ENCODE assay signal across 1 fruit fly cellular context in the genomic region with DNA sequence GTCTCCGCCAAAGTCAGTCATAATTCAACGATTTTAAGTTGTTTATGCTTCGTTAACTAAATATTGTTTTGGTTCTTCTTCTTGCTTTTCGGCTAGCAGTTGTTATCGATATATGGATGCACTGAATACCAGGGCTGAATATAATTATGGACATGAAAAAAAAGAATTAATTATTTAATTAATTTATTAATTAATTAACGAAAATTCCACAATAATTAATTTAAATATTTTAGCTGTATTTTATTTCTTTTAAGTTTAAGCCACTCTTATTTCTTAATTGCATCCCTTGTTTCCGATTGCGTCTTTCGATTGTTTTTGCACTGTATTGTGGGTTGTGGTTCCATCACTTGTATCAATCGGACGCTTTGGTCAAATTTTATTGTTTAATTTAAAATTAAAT.
A peak's percentile ranks its signal among the peaks of the same experiment; 100 is the strongest.
TF ChIP-seq lines count a peak whose summit lies in the region.

A gene (minus strand): TSS at position 112 of the 400 bp plus-strand sequence.
A gene (plus strand): TSS at position 326 of the 400 bp plus-strand sequence.

TF ChIP-seq in whole organism, embryonic, 481 proteins besides CTCF, POLR2A, EP300 and RAD21 (continued from another document):
- peak; percentile 38; the same call in 2 of the 3 replicates for TF ChIP-seq CG14050 (GFP tag; IDR thresholded peaks at IDR 0.05; lab: Robert Waterston, UW)
- peak; percentile 86 for TF ChIP-seq Meics (GFP tag; optimal IDR thresholded peaks at IDR 0.05; lab: Kevin White, UChicago)
- TF ChIP-seq CG11085 (GFP tag; IDR thresholded peaks at IDR 0.05; lab: Robert Waterston, UW) = peak; percentile 89
- no peak for TF ChIP-seq Hr78 (GFP tag; optimal IDR thresholded peaks at IDR 0.05; lab: Kevin White, UChicago)
- TF ChIP-seq Usf (GFP tag; optimal IDR thresholded peaks at IDR 0.05; lab: Kevin White, UChicago) = no peak
- TF ChIP-seq BtbVII (GFP tag; optimal IDR thresholded peaks at IDR 0.05; lab: Kevin White, UChicago) = peak; percentile 71
- no peak for TF ChIP-seq CG11398 (GFP tag; optimal IDR thresholded peaks at IDR 0.05; lab: Kevin White, UChicago)
- peak; percentile 89 for TF ChIP-seq lilli (GFP tag; optimal IDR thresholded peaks at IDR 0.05; lab: Kevin White, UChicago)
- TF ChIP-seq CG12299 (tag; optimal IDR thresholded peaks at IDR 0.05; lab: Kevin White, UChicago) = peak; percentile 35
- peak; percentile 24 to 44 for TF ChIP-seq chif (GFP tag; optimal IDR thresholded peaks at IDR 0.05; lab: Kevin White, UChicago)
- no peak for TF ChIP-seq CG8944 (GFP tag; optimal IDR thresholded peaks at IDR 0.05; lab: Kevin White, UChicago)
- TF ChIP-seq Fer2 (tag; optimal IDR thresholded peaks at IDR 0.05; lab: Kevin White, UChicago) = peak; percentile 90
- peak; percentile 87 for TF ChIP-seq CG8924 (tag; optimal IDR thresholded peaks at IDR 0.05; lab: Kevin White, UChicago)
- TF ChIP-seq CG10431 (GFP tag; optimal IDR thresholded peaks at IDR 0.05; lab: Kevin White, UChicago) = no peak
- peak; percentile 55; the same call in 1 of the 2 replicates for TF ChIP-seq seq (GFP tag; IDR thresholded peaks at IDR 0.05; lab: Robert Waterston, UW)
- peak; percentile 48; the same call in 1 of the 3 replicates for TF ChIP-seq mld (GFP tag; IDR thresholded peaks at IDR 0.05; lab: Robert Waterston, UW; ENCODE audit: partially characterized antibody)
- no peak for TF ChIP-seq CG6854 (GFP tag; optimal IDR thresholded peaks at IDR 0.05; lab: Kevin White, UChicago)
- TF ChIP-seq inv (GFP tag; IDR thresholded peaks at IDR 0.05; lab: Robert Waterston, UW; ENCODE audit: partially characterized antibody) = peak; percentile 61; the same call in 1 of the 2 replicates
- peak; percentile 30 for TF ChIP-seq CG9797 (GFP tag; optimal IDR thresholded peaks at IDR 0.05; lab: Kevin White, UChicago)
- no peak for TF ChIP-seq jing (GFP tag; optimal IDR thresholded peaks at IDR 0.05; lab: Kevin White, UChicago)
- TF ChIP-seq CG3065 (GFP tag; optimal IDR thresholded peaks at IDR 0.05; lab: Kevin White, UChicago) = peak; percentile 84
- peak; percentile 70 for TF ChIP-seq jumu (GFP tag; optimal IDR thresholded peaks at IDR 0.05; lab: Kevin White, UChicago)
- TF ChIP-seq CG8290 (GFP tag; optimal IDR thresholded peaks at IDR 0.05; lab: Kevin White, UChicago) = peak; percentile 80
- TF ChIP-seq CG8290 (tag; optimal IDR thresholded peaks at IDR 0.05; lab: Kevin White, UChicago) = no peak
- TF ChIP-seq Bteb2 (GFP tag; optimal IDR thresholded peaks at IDR 0.05; lab: Kevin White, UChicago) = no peak
- peak in 1 of 2 experiments; percentile 22 for TF ChIP-seq bsh (GFP tag; optimal IDR thresholded peaks at IDR 0.05; lab: Kevin White, UChicago)
- peak; percentile 87 for TF ChIP-seq Med (GFP tag; lab: Kevin White, UChicago)
- peak; percentile 34 for TF ChIP-seq gfzf (GFP tag; optimal IDR thresholded peaks at IDR 0.05; lab: Kevin White, UChicago)
- no peak for TF ChIP-seq Nf-YA (GFP tag; IDR thresholded peaks at IDR 0.05; lab: Robert Waterston, UW)
- TF ChIP-seq HmgD (GFP tag; optimal IDR thresholded peaks at IDR 0.05; lab: Kevin White, UChicago) = no peak
- no peak for TF ChIP-seq sisA (GFP tag; IDR thresholded peaks at IDR 0.05; lab: Robert Waterston, UW)
- TF ChIP-seq zen (tag; optimal IDR thresholded peaks at IDR 0.05; lab: Kevin White, UChicago) = peak; percentile 95
- no peak for TF ChIP-seq lov (optimal IDR thresholded peaks at IDR 0.05; lab: Kevin White, UChicago)
- 0 out of 3 replicates have a peak, but pooled peaks have one; percentile 65 for TF ChIP-seq lov (GFP tag; IDR thresholded peaks at IDR 0.05; lab: Robert Waterston, UW)
- peak; percentile 76 for TF ChIP-seq vnd (GFP tag; IDR thresholded peaks at IDR 0.05; lab: Robert Waterston, UW; ENCODE audit: partially characterized antibody)
- TF ChIP-seq CG9609 (GFP tag; optimal IDR thresholded peaks at IDR 0.05; lab: Kevin White, UChicago) = peak; percentile 47
- peak; percentile 76 for TF ChIP-seq CoRest (tag; optimal IDR thresholded peaks at IDR 0.05; lab: Kevin White, UChicago)
- no peak for TF ChIP-seq lab (GFP tag; optimal IDR thresholded peaks at IDR 0.05; lab: Kevin White, UChicago)
- TF ChIP-seq CG6654 (GFP tag; optimal IDR thresholded peaks at IDR 0.05; lab: Kevin White, UChicago) = peak; percentile 5
- no peak for TF ChIP-seq Neu2 (GFP tag; optimal IDR thresholded peaks at IDR 0.05; lab: Kevin White, UChicago; ENCODE audit: borderline replicate concordance)
- TF ChIP-seq NK7.1 (GFP tag; optimal IDR thresholded peaks at IDR 0.05; lab: Kevin White, UChicago) = no peak
- TF ChIP-seq dmrt11E (tag; optimal IDR thresholded peaks at IDR 0.05; lab: Kevin White, UChicago) = peak; percentile 82
- TF ChIP-seq HHEX (GFP tag; optimal IDR thresholded peaks at IDR 0.05; lab: Kevin White, UChicago) = peak; percentile 74
- peak; percentile 43 for TF ChIP-seq CG1603 (tag; optimal IDR thresholded peaks at IDR 0.05; lab: Kevin White, UChicago)
- peak; percentile 73 for TF ChIP-seq Scr (GFP tag; IDR thresholded peaks at IDR 0.05; lab: Robert Waterston, UW; ENCODE audit: partially characterized antibody)
- TF ChIP-seq CG15011 (GFP tag; optimal IDR thresholded peaks at IDR 0.05; lab: Kevin White, UChicago) = no peak
- peak; percentile 76 for TF ChIP-seq CG7987 (GFP tag; optimal IDR thresholded peaks at IDR 0.05; lab: Kevin White, UChicago)
- peak; percentile 84 for TF ChIP-seq knrl (GFP tag; IDR thresholded peaks at IDR 0.05; lab: Robert Waterston, UW; ENCODE audit: partially characterized antibody)
- TF ChIP-seq CG11695 (GFP tag; IDR thresholded peaks at IDR 0.05; lab: Robert Waterston, UW) = peak; percentile 50; the same call in 2 of the 3 replicates
- peak; percentile 46 for TF ChIP-seq tx (GFP tag; optimal IDR thresholded peaks at IDR 0.05; lab: Kevin White, UChicago)
- peak; percentile 11 for TF ChIP-seq caup (GFP tag; optimal IDR thresholded peaks at IDR 0.05; lab: Kevin White, UChicago; ENCODE audit: severe bottlenecking)
